Fruit fly (Drosophila melanogaster) whole organism, embryonic: Measurements from ENCODE around the gene CG10512.

Experiments
- BtbVII ChIP-seq: fragments of 200-800 bp; sonication (Bioruptor generic); optimal IDR thresholded peaks from 3 replicates; lab custom pipeline; 2017; ENCODE audit warnings: missing biosample characterization, mild to moderate bottlenecking, missing genetic modification characterization
- C15 ChIP-seq: fragments of 200-800 bp; sonication (Bioruptor generic); IDR thresholded peaks from 3 replicates; pipeline ENCODE4 v1.3.6; 2022; ENCODE audit warnings: missing biosample characterization, missing genetic modification characterization
- CG10543 ChIP-seq: fragments of 200-800 bp; sonication (Bioruptor generic); optimal IDR thresholded peaks from 3 replicates; lab custom pipeline; 2017; ENCODE audit warnings: missing biosample characterization, mild to moderate bottlenecking, missing genetic modification characterization, moderate library complexity
- CG11504 ChIP-seq: fragments of 200-800 bp; sonication (Bioruptor generic); optimal IDR thresholded peaks from 3 replicates; lab custom pipeline; 2019; ENCODE audit warnings: missing biosample characterization, mild to moderate bottlenecking, missing genetic modification characterization, moderate library complexity
- CG11695 ChIP-seq: fragments of 200-800 bp; sonication (Bioruptor generic); IDR thresholded peaks from 3 replicates; pipeline ENCODE4 v1.3.6; 2022; ENCODE audit warnings: missing biosample characterization, missing genetic modification characterization
- CG12071 ChIP-seq: fragments of 200-800 bp; sonication (Bioruptor generic); optimal IDR thresholded peaks from 3 replicates; lab custom pipeline; 2018; ENCODE audit warnings: missing biosample characterization, mild to moderate bottlenecking, missing genetic modification characterization
- CG12769 ChIP-seq: fragments of 200-800 bp; sonication (Bioruptor generic); optimal IDR thresholded peaks from 2 replicates; lab custom pipeline; 2019; ENCODE audit warnings: missing biosample characterization, mild to moderate bottlenecking, missing genetic modification characterization, moderate library complexity
- CG13894 ChIP-seq: fragments of 200-800 bp; sonication (Bioruptor generic); optimal IDR thresholded peaks from 3 replicates; lab custom pipeline; 2018; ENCODE audit warnings: missing biosample characterization, mild to moderate bottlenecking, missing genetic modification characterization, moderate library complexity
- CG15514 ChIP-seq: fragments of 200-800 bp; sonication (Bioruptor generic); optimal IDR thresholded peaks from 3 replicates; lab custom pipeline; 2017; ENCODE audit warnings: missing biosample characterization, missing genetic modification characterization, mild to moderate bottlenecking, moderate library complexity, missing genetic modification reagents
- CG18011 ChIP-seq: fragments of 200-800 bp; sonication (Bioruptor generic); optimal IDR thresholded peaks from 2 replicates; lab custom pipeline; 2017; ENCODE audit warnings: missing biosample characterization, missing genetic modification characterization, mild to moderate bottlenecking, moderate library complexity, missing genotype
- CG18599 ChIP-seq: fragments of 200-800 bp; sonication (Bioruptor generic); optimal IDR thresholded peaks from 3 replicates; lab custom pipeline; 2017; ENCODE audit warnings: missing biosample characterization, missing genetic modification characterization, mild to moderate bottlenecking, moderate library complexity, missing genetic modification reagents
- CG18764 ChIP-seq: fragments of 200-800 bp; sonication (Bioruptor generic); optimal IDR thresholded peaks from 3 replicates; lab custom pipeline; 2016; ENCODE audit warnings: missing biosample characterization, missing genetic modification characterization
- CG2116 ChIP-seq: fragments of 200-800 bp; sonication (Bioruptor generic); optimal IDR thresholded peaks from 3 replicates; lab custom pipeline; 2018; ENCODE audit warnings: missing biosample characterization, mild to moderate bottlenecking, missing genetic modification characterization
- CG2202 ChIP-seq: fragments of 200-800 bp; sonication (Bioruptor generic); optimal IDR thresholded peaks from 2 replicates; lab custom pipeline; 2018; ENCODE audit warnings: missing biosample characterization, mild to moderate bottlenecking, missing genetic modification characterization
- CG2678 ChIP-seq: fragments of 200-800 bp; sonication (Bioruptor generic); optimal IDR thresholded peaks from 3 replicates; lab custom pipeline; 2019; ENCODE audit warnings: missing biosample characterization, mild to moderate bottlenecking, missing genetic modification characterization, moderate library complexity
- CG3838 ChIP-seq: fragments of 200-800 bp; sonication (Bioruptor generic); optimal IDR thresholded peaks from 3 replicates; lab custom pipeline; 2016; ENCODE audit warnings: missing biosample characterization, missing genetic modification characterization
- CG3995 ChIP-seq: fragments of 200-800 bp; sonication (Bioruptor generic); optimal IDR thresholded peaks from 3 replicates; lab custom pipeline; 2016; ENCODE audit warnings: missing biosample characterization, missing genetic modification characterization
- CG42726 ChIP-seq: fragments of 200-800 bp; sonication (Bioruptor generic); IDR thresholded peaks from 2 replicates; pipeline ENCODE4 v1.3.6; 2022; ENCODE audit warnings: missing biosample characterization, missing genetic modification characterization; ENCODE audit not compliant: partially characterized antibody
- CG4328 ChIP-seq: fragments of 200-800 bp; sonication (Bioruptor generic); optimal IDR thresholded peaks from 3 replicates; lab custom pipeline; 2017; ENCODE audit warnings: missing biosample characterization, missing genetic modification reagents, missing genetic modification characterization
- CG4820 ChIP-seq: fragments of 200-800 bp; sonication (Bioruptor generic); optimal IDR thresholded peaks from 3 replicates; lab custom pipeline; 2016; ENCODE audit warnings: missing biosample characterization, missing genetic modification characterization
- CG6689 ChIP-seq: fragments of 200-800 bp; sonication (Bioruptor generic); IDR thresholded peaks from 2 replicates; pipeline ENCODE4 v1.3.6; 2022; ENCODE audit warnings: missing biosample characterization, missing genetic modification characterization
- CG7556 ChIP-seq: fragments of 200-800 bp; sonication (Bioruptor generic); optimal IDR thresholded peaks from 2 replicates; lab custom pipeline; 2017; ENCODE audit warnings: missing biosample characterization, mild to moderate bottlenecking, missing genetic modification characterization
- CG7963 ChIP-seq: fragments of 200-800 bp; sonication (Bioruptor generic); IDR thresholded peaks from 3 replicates; pipeline ENCODE4 v1.3.6; 2022; ENCODE audit warnings: missing biosample characterization, missing genetic modification characterization; ENCODE audit not compliant: partially characterized antibody
- CG8290 ChIP-seq, 3 experiments: fragments of 200-800 bp; sonication (Bioruptor generic); optimal IDR thresholded peaks; 2 replicates each; lab custom pipeline; 2016 to 2019; ENCODE audit warnings: missing biosample characterization in 3 of 3, missing genetic modification characterization in 3 of 3, mild to moderate bottlenecking in 2 of 3, moderate library complexity in 1 of 3
- CG8944 ChIP-seq: fragments of 200-800 bp; sonication (Bioruptor generic); optimal IDR thresholded peaks from 3 replicates; lab custom pipeline; 2016; ENCODE audit warnings: missing biosample characterization, missing genetic modification characterization
- CTCF ChIP-seq: fragments of 200-800 bp; sonication (Bioruptor generic); optimal IDR thresholded peaks from 2 replicates; lab custom pipeline; 2017; ENCODE audit warnings: missing biosample characterization, mild to moderate bottlenecking, missing genetic modification characterization, moderate library complexity
- Dip2 ChIP-seq: fragments of 200-800 bp; sonication (Bioruptor generic); IDR thresholded peaks from 2 replicates; pipeline ENCODE4 v1.3.6; 2022; ENCODE audit warnings: missing biosample characterization, missing genetic modification characterization
- Drgx ChIP-seq: fragments of 200-800 bp; sonication (Bioruptor generic); IDR thresholded peaks from 2 replicates; pipeline ENCODE4 v1.3.6; 2022; ENCODE audit warnings: missing biosample characterization, missing genetic modification characterization
- Ets97D ChIP-seq: fragments of 200-800 bp; sonication (Bioruptor generic); optimal IDR thresholded peaks from 3 replicates; lab custom pipeline; 2016; ENCODE audit warnings: missing biosample characterization, missing genetic modification characterization
- Optix ChIP-seq: fragments of 200-800 bp; sonication (Bioruptor generic); IDR thresholded peaks from 3 replicates; pipeline ENCODE4 v1.3.6; 2022; ENCODE audit warnings: missing biosample characterization, missing genetic modification characterization
- ara ChIP-seq: fragments of 200-800 bp; sonication (Bioruptor generic); IDR thresholded peaks from 2 replicates; pipeline ENCODE4 v1.3.6; 2022; ENCODE audit warnings: missing biosample characterization, missing genetic modification characterization
- ase ChIP-seq: fragments of 200-800 bp; sonication (Bioruptor generic); IDR thresholded peaks from 3 replicates; pipeline ENCODE4 v1.3.6; 2022; ENCODE audit warnings: missing biosample characterization, missing genetic modification characterization
- bigmax ChIP-seq: fragments of 200-800 bp; sonication (Bioruptor generic); optimal IDR thresholded peaks from 2 replicates; lab custom pipeline; 2018; ENCODE audit warnings: missing biosample characterization, mild to moderate bottlenecking, missing genetic modification characterization
- gem ChIP-seq: fragments of 200-800 bp; sonication (Bioruptor generic); optimal IDR thresholded peaks from 2 replicates; lab custom pipeline; 2019; ENCODE audit warnings: missing biosample characterization, mild to moderate bottlenecking, missing genetic modification characterization, moderate library complexity
- gfzf ChIP-seq: fragments of 200-800 bp; sonication (Bioruptor generic); optimal IDR thresholded peaks from 2 replicates; lab custom pipeline; 2016; ENCODE audit warnings: missing biosample characterization, mild to moderate bottlenecking, missing genetic modification characterization, moderate library complexity
- ham ChIP-seq: fragments of 200-800 bp; sonication (Bioruptor generic); IDR thresholded peaks from 2 replicates; pipeline ENCODE4 v1.3.6; 2022; ENCODE audit warnings: missing biosample characterization, missing genetic modification characterization
- her ChIP-seq: fragments of 200-800 bp; sonication (Bioruptor generic); optimal IDR thresholded peaks from 2 replicates; lab custom pipeline; 2016; ENCODE audit warnings: missing biosample characterization, missing genetic modification characterization
- insv ChIP-seq, 2 experiments: fragments of 200-800 bp; sonication (Bioruptor generic); optimal IDR thresholded peaks; 3 replicates each; lab custom pipeline; 2016 to 2018; ENCODE audit warnings: missing biosample characterization in 2 of 2, missing genetic modification characterization in 2 of 2
- klu ChIP-seq: fragments of 200-800 bp; sonication (Bioruptor generic); IDR thresholded peaks from 2 replicates; pipeline ENCODE4 v1.3.6; 2022; ENCODE audit warnings: missing biosample characterization, missing genetic modification characterization
- lab ChIP-seq: fragments of 200-800 bp; sonication (Bioruptor generic); optimal IDR thresholded peaks from 3 replicates; lab custom pipeline; 2017; ENCODE audit warnings: missing biosample characterization, missing genetic modification characterization, mild to moderate bottlenecking, moderate library complexity, missing genetic modification reagents
- mam ChIP-seq: fragments of 200-800 bp; sonication (Bioruptor generic); optimal IDR thresholded peaks from 3 replicates; lab custom pipeline; 2016; ENCODE audit warnings: missing biosample characterization, missing genetic modification characterization
- mirr ChIP-seq: fragments of 200-800 bp; sonication (Bioruptor generic); optimal IDR thresholded peaks from 3 replicates; lab custom pipeline; 2018; ENCODE audit warnings: missing biosample characterization, mild to moderate bottlenecking, missing genetic modification characterization
- pita ChIP-seq: fragments of 200-800 bp; sonication (Bioruptor generic); optimal IDR thresholded peaks from 2 replicates; lab custom pipeline; 2017; ENCODE audit warnings: missing biosample characterization, mild to moderate bottlenecking, missing genetic modification characterization
- prd ChIP-seq, 3 experiments: fragments of >200 bp in 2 of 3; fragments of 200-800 bp in 1 of 3; sonication (Bioruptor generic) in 1 of 3; optimal IDR thresholded peaks in 2 of 3; IDR thresholded peaks in 1 of 3; 2 replicates in 2 of 3; 3 replicates in 1 of 3; pipeline versions ENCODE4 v1.3.6 to Lab custom; 2017 to 2022; ENCODE audit warnings: missing biosample characterization in 1 of 3, missing genetic modification characterization in 1 of 3
- sens-2 ChIP-seq: fragments of 200-800 bp; sonication (Bioruptor generic); IDR thresholded peaks from 2 replicates; pipeline ENCODE4 v1.3.6; 2022; ENCODE audit warnings: missing biosample characterization, missing genetic modification characterization
- slou ChIP-seq: fragments of 200-800 bp; sonication (Bioruptor generic); optimal IDR thresholded peaks from 3 replicates; lab custom pipeline; 2016; ENCODE audit warnings: missing biosample characterization, missing genetic modification characterization
- stwl ChIP-seq: fragments of 200-800 bp; sonication (Bioruptor generic); optimal IDR thresholded peaks from 3 replicates; lab custom pipeline; 2018; ENCODE audit warnings: missing biosample characterization, mild to moderate bottlenecking, missing genetic modification characterization, moderate library complexity
- sug ChIP-seq: fragments of 200-800 bp; optimal IDR thresholded peaks from 2 replicates; lab custom pipeline; 2019; ENCODE audit warnings: missing biosample characterization, mild to moderate bottlenecking, missing genetic modification characterization, moderate library complexity
- trh ChIP-seq: fragments of 200-800 bp; sonication (Bioruptor generic); optimal IDR thresholded peaks from 2 replicates; lab custom pipeline; 2016; ENCODE audit warnings: missing biosample characterization, missing genetic modification characterization

The CG10512 gene

DNA sequence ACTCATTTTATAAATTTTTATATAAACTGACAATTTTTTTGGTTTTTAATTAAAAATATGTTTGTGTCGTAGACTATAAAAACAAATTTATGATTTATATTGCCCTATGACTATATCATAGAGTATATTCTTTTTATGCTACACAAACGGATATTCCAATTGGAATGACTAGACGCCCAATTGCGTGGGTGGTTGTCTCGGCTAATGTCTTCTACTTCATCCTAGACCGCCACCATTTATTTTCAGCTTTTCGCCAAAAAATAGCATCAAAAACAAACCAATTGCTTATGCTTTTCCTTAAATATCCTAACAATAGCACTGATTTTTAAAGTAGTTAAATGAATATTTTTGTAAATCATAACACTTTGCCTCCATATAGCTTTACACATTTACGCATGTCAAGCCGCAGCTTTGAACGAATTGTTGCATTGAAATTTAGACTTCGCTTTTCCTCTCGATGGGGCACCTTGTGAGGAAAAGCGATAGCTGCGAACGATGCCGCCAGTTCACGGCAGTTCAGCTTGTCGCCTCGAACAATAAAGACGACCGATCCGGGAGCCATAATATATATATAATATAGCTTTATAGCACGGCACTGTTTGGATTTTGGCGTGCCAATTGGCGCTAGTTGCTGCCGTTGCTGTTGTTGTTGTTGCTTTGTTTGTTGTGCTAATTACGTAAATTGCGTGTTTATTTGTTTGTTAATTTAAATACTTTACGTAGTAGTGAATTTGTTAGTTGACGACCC lies 517 bp upstream of the CG10512 start (continued):
- TF ChIP-seq ara: no peak
- TF ChIP-seq CG3995 (GFP tag; lab: Kevin White, UChicago): no peak
- TF ChIP-seq CG8290 (GFP tag; optimal IDR thresholded peaks at IDR 0.05; lab: Kevin White, UChicago): no peak
- TF ChIP-seq CG8290 (tag; optimal IDR thresholded peaks at IDR 0.05; lab: Kevin White, UChicago): peak in 1 of 2 experiments; percentile 18
- TF ChIP-seq bigmax (GFP tag; lab: Kevin White, UChicago): no peak
- TF ChIP-seq gfzf: peak; percentile 20
- TF ChIP-seq her (GFP tag; lab: Kevin White, UChicago): no peak
- TF ChIP-seq CG2202 (tag; lab: Kevin White, UChicago): no peak
- TF ChIP-seq CG6689 (GFP tag; lab: Robert Waterston, UW): no peak
- TF ChIP-seq BtbVII (GFP tag; lab: Kevin White, UChicago): no peak
- no peak for TF ChIP-seq Drgx (GFP tag; lab: Robert Waterston, UW)
- TF ChIP-seq CG7556: no peak
- TF ChIP-seq CG10543 (GFP tag; lab: Kevin White, UChicago): no peak
- TF ChIP-seq C15 (GFP tag; lab: Robert Waterston, UW): no peak
- no peak for TF ChIP-seq CG18764 (GFP tag; lab: Kevin White, UChicago)
- peak; percentile 7 for TF ChIP-seq CG2116
- TF ChIP-seq CG11695 (GFP tag; lab: Robert Waterston, UW): 0 out of 3 replicates have a peak, but pooled peaks have one; percentile 7
- TF ChIP-seq CG7963 (GFP tag; lab: Robert Waterston, UW): no peak
- no peak for TF ChIP-seq Ets97D
- peak; percentile 78 to 96 for TF ChIP-seq insv (GFP tag; optimal IDR thresholded peaks at IDR 0.05; lab: Kevin White, UChicago)
- peak; percentile 5 for TF ChIP-seq CG11504 (tag; lab: Kevin White, UChicago)
- TF ChIP-seq CG13894 (tag; lab: Kevin White, UChicago): peak; percentile 47
- peak; percentile 35 for TF ChIP-seq pita
- no peak for TF ChIP-seq mam
- TF ChIP-seq Optix (GFP tag; lab: Robert Waterston, UW): no peak
- TF ChIP-seq lab: no peak
- TF ChIP-seq prd (optimal IDR thresholded peaks at IDR 0.05; lab: Kevin White, UChicago): no peak
- no peak for TF ChIP-seq prd (GFP tag; IDR thresholded peaks at IDR 0.05; lab: Robert Waterston, UW)
- no peak for TF ChIP-seq gem
- no peak for TF ChIP-seq CG42726 (GFP tag; lab: Robert Waterston, UW)
- peak; percentile 36 for TF ChIP-seq stwl
- TF ChIP-seq CG2678 (tag; lab: Kevin White, UChicago): no peak
- TF ChIP-seq sens-2 (GFP tag; lab: Robert Waterston, UW): no peak
- TF ChIP-seq CG3838 (GFP tag; lab: Kevin White, UChicago): no peak
- peak; percentile 6 for TF ChIP-seq sug (tag; lab: Kevin White, UChicago)
- no peak for TF ChIP-seq Dip2 (GFP tag; lab: Robert Waterston, UW)
- no peak for TF ChIP-seq klu (GFP tag; lab: Robert Waterston, UW)
- no peak for TF ChIP-seq CG18599 (GFP tag; lab: Kevin White, UChicago)
- peak; percentile 30 for TF ChIP-seq CG15514 (GFP tag; lab: Kevin White, UChicago)
- no peak for TF ChIP-seq CG4328 (GFP tag; lab: Kevin White, UChicago)
- no peak for TF ChIP-seq mirr (GFP tag; lab: Kevin White, UChicago)
- no peak for TF ChIP-seq CG8944
- no peak for TF ChIP-seq ase (GFP tag; lab: Robert Waterston, UW)
- TF ChIP-seq CTCF: peak; percentile 70
- TF ChIP-seq CG12769 (tag; lab: Kevin White, UChicago): peak; percentile 7
- TF ChIP-seq ham (GFP tag; lab: Robert Waterston, UW): no peak
- TF ChIP-seq trh (GFP tag; lab: Kevin White, UChicago): no peak
- TF ChIP-seq slou (GFP tag; lab: Kevin White, UChicago): no peak
- TF ChIP-seq CG4820 (GFP tag; lab: Kevin White, UChicago): no peak
- no peak for TF ChIP-seq CG18011 (GFP tag; lab: Kevin White, UChicago)
- no peak for TF ChIP-seq CG12071 (GFP tag; lab: Kevin White, UChicago)
